Worm (Caenorhabditis elegans): ENCODE data around the gene timm-17B.1.

The timm-17B.1 gene

DNA sequence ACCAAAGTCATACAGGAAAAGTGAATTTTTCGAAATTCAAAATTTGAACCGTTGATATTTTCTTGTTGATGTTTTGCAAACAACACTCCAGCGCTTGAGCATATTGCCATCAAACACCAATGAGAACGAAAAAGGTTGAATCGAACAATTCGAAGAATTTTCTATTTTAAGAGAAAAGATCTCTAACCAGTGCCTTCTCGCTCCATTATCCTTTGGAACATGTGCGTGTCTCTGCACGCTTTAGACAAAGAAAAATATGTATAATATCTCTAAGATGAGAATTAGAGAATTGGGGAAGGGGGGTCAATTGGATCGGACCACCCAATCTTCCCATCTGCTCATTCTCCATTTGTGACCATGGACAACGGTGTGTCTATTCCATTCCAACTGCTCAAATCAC is 18.6 kb upstream of the timm-17B.1 start, which contains the start of gene Y17G9B.2:
Gene Y17G9B.2, plus strand, starts transcription at position 301 of the 400 bp plus-strand sequence.
- no peak for TF ChIP-seq nhr-237 (tag; optimal IDR thresholded peaks at IDR 0.05)

DNA sequence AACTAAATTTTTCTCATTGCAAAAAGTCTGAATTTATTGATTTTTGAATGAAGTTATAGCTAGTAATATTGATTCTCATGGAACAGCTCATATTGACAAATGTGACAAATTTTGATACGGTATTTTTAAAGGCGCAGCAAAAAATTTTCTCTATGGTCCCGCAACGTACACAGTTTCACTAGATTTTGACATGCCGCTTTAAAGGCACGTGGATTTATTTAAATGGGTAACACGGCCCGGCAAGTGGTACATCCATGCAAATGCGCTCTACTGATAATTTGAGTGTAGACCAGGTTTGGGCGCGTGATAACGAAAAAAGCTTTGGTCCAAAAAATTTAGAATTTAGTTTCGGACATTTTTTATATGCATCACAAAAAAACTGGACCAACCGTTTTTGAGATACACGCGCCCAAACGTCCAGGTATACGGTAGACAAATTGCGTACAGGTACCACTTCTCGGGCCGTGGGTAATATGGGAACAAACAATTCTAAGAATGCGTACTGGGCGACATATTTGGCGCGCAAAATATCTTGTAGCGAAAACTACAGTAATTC is 17.8 kb upstream of the timm-17B.1 start:
- TF ChIP-seq lsy-2 (tag; optimal IDR thresholded peaks at IDR 0.05), result peak; percentile 4

DNA sequence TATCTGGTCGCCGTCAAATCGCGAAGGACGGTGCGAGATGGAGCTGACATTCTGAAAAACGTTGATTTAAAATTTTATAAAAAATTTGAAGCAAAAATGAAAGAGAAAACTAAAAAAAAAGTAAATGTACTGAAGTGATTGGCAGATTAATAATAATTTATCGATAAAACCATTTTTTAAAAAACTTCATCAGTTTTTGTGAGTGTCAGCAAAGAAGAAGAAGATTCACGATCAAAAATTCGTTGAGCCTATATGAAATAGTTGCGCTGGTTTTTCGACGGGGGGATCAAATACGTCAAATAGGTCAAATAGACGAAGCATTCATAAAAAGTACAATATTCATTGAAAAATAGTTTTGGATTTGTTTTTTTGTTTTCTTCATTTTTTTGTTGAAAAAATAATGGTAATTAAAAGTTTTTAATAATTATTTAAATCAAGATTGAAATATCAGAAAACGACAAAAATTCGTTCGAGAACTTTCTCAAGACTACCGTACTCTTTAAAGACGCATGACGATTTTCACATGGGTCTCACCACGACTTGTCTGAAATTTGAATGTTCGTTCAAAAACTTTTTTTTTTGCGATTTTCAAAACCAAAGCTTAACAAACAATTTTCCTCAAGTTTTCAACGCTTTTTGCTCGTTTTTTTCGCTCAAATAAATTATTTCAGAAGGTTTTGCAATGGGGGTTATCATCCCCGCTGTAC is 15.2 kb upstream of the timm-17B.1 start, which contains the start of the genes memi-1 and cyp-31A3:
Gene memi-1, minus strand, starts transcription at position 51 of the 707 bp plus-strand sequence.
Gene cyp-31A3, plus strand, starts transcription at position 672 of the 707 bp plus-strand sequence.
- TF ChIP-seq mep-1 (tag; optimal IDR thresholded peaks at IDR 0.05), result no peak
- no peak for TF ChIP-seq elt-3 (tag; optimal IDR thresholded peaks at IDR 0.05)
- no peak for TF ChIP-seq hlh-1 (tag; optimal IDR thresholded peaks at IDR 0.05)
- no peak for TF ChIP-seq unc-62 (GFP tag; optimal IDR thresholded peaks at IDR 0.05)
- no peak for TF ChIP-seq nhr-28 (tag; optimal IDR thresholded peaks at IDR 0.05)
- TF ChIP-seq elt-1 (tag; optimal IDR thresholded peaks at IDR 0.05; ENCODE audit: borderline replicate concordance, insufficient read depth), result no peak
- TF ChIP-seq unc-120 (tag; optimal IDR thresholded peaks at IDR 0.05; ENCODE audit: poor library complexity, severe bottlenecking), result no peak
- no peak for TF ChIP-seq ces-1 (GFP tag; optimal IDR thresholded peaks at IDR 0.05)

DNA sequence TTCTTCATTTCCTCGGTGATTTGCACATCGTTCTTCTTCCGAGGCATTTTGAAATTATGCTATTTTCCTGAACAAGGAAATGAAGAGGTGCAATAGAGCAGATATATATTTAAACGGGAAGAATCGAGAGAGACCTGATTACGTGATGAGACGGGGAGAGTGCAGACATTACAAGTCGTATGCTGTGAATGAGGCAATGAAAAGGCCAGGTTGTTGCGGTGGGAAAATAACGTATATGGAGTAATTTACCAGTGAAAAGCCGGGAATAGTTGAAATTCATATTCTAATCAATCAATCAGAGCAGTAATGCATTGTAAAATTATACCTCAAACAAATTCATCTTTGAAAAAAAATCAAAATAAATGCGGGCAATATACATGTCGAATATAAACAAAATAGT is 13.4 kb upstream of the timm-17B.1 start, which contains the start of gene Y17G9B.8:
Gene Y17G9B.8, minus strand, starts transcription at position 182 of the 400 bp plus-strand sequence.
- TF ChIP-seq sptf-1 (tag; optimal IDR thresholded peaks at IDR 0.05) (peak; percentile 9), mls-2 (tag; optimal IDR thresholded peaks at IDR 0.05) (no peak)

DNA sequence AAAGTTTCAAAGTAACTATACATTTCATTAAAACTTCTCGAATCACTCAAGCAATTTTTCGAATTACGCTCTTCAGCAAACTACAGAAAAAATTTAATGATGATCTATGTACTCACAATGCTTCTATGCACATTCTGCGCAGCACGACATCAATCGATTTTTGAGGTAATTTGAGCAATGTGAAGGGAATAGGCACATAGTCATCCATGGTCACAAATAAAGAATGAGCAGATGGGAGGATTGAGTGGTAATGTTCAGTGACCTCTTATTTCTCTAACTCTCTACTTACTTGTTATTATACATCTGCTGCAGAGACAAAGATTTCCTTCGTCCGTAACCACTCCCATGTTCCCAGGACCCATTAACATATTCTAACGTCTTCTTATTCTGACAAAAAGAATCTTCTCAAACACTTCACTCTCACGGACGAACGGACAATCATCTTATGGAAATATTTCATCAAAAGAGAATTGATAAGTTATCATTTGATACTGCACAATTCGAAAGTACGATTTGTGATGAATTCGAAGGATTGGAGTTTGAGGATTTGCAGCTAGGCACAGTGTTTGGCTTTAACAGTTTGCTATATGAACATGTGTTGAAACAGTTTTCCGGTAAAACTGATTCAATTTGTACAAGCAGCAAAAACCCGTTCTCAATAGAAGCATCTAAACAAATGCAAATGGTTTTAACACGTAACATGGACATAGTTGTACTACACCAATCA is 10.8 kb upstream of the timm-17B.1 start, which contains the start of the genes fbxb-77 and Y17G9B.11:
Gene fbxb-77, minus strand, starts transcription at position 229 of the 727 bp plus-strand sequence.
Gene Y17G9B.11, plus strand, starts transcription at position 677 of the 727 bp plus-strand sequence.
- peak; percentile 71 for TF ChIP-seq cnd-1 (tag; optimal IDR thresholded peaks at IDR 0.05)
- no peak for TF ChIP-seq lin-13 (tag; optimal IDR thresholded peaks at IDR 0.05)
- TF ChIP-seq nhr-237 (tag; optimal IDR thresholded peaks at IDR 0.05), result no peak
- no peak for TF ChIP-seq ceh-39 (tag; optimal IDR thresholded peaks at IDR 0.05)
- TF ChIP-seq mls-2 (tag; optimal IDR thresholded peaks at IDR 0.05), result peak; percentile 38
- no peak for TF ChIP-seq zip-8 (tag; optimal IDR thresholded peaks at IDR 0.05)
- TF ChIP-seq elt-3 (tag; optimal IDR thresholded peaks at IDR 0.05), result no peak
- no peak for TF ChIP-seq blmp-1 (tag; optimal IDR thresholded peaks at IDR 0.05)
- no peak for TF ChIP-seq ceh-43 (GFP tag; optimal IDR thresholded peaks at IDR 0.05)
- TF ChIP-seq nhr-28 (tag; optimal IDR thresholded peaks at IDR 0.05), result no peak
- no peak for TF ChIP-seq hlh-1 (tag; optimal IDR thresholded peaks at IDR 0.05)
- TF ChIP-seq lin-32 (GFP tag; optimal IDR thresholded peaks at IDR 0.05), result no peak
- no peak for TF ChIP-seq bed-3 (GFP tag; optimal IDR thresholded peaks at IDR 0.05)
- TF ChIP-seq ces-1 (GFP tag; optimal IDR thresholded peaks at IDR 0.05), result peak; percentile 10
- TF ChIP-seq tbx-8 (GFP tag; optimal IDR thresholded peaks at IDR 0.05), result no peak
- TF ChIP-seq nhr-76 (tag; optimal IDR thresholded peaks at IDR 0.05), result no peak
- no peak for TF ChIP-seq lsy-2 (tag; optimal IDR thresholded peaks at IDR 0.05)
- TF ChIP-seq mep-1 (tag; optimal IDR thresholded peaks at IDR 0.05), result no peak

DNA sequence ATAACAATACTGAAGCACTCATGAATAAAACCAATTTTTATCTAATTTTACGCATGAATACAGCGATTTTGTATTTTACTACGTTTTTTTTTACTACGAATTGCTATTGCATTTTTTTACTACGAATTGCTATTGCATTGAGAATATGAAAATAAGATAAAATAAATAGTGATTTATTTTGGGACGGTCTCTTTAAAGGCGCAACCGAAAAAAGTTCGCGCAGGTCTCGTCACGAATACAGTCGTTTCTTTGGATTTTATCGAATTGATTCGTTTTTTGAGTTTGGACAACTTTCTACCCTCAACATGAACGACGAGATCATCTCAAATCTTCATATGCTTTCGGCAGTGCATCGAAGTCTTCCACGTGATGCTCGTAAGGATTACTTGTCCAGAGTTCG is 6.5 kb upstream of the timm-17B.1 start, which contains the start of gene Y17G9B.4:
Gene Y17G9B.4, plus strand, starts transcription at position 306 of the 400 bp plus-strand sequence.
- no peak for TF ChIP-seq zip-8 (tag; optimal IDR thresholded peaks at IDR 0.05)
- TF ChIP-seq ceh-83 (GFP tag; optimal IDR thresholded peaks at IDR 0.05), result no peak
- no peak for TF ChIP-seq lin-32 (GFP tag; optimal IDR thresholded peaks at IDR 0.05)
- no peak for TF ChIP-seq unc-62 (GFP tag; optimal IDR thresholded peaks at IDR 0.05)
- no peak for TF ChIP-seq cnd-1 (tag; optimal IDR thresholded peaks at IDR 0.05)
- TF ChIP-seq tbx-8 (GFP tag; optimal IDR thresholded peaks at IDR 0.05), result no peak
- TF ChIP-seq unc-120 (tag; optimal IDR thresholded peaks at IDR 0.05; ENCODE audit: poor library complexity, severe bottlenecking), result no peak
- TF ChIP-seq nhr-28 (tag; optimal IDR thresholded peaks at IDR 0.05), result no peak
- TF ChIP-seq nhr-2 (tag; optimal IDR thresholded peaks at IDR 0.05), result no peak
